Fruit fly (Drosophila melanogaster) whole organism, embryonic: Measurements from ENCODE around the gene Atg13.

ENCODE experiments used
- BtbVII ChIP-seq: fragments of 200-800 bp; sonication (Bioruptor generic); optimal IDR thresholded peaks from 3 replicates; lab custom pipeline; 2017; ENCODE audit warnings: missing biosample characterization, mild to moderate bottlenecking, missing genetic modification characterization
- CG10267 ChIP-seq: fragments of 200-800 bp; sonication (Bioruptor generic); optimal IDR thresholded peaks from 2 replicates; lab custom pipeline; 2018; ENCODE audit warnings: missing biosample characterization, mild to moderate bottlenecking, missing genetic modification characterization, moderate library complexity
- CG10321 ChIP-seq: fragments of 200-800 bp; sonication (Bioruptor generic); IDR thresholded peaks from 2 replicates; pipeline ENCODE4 v1.3.6; 2022; ENCODE audit warnings: missing biosample characterization, missing genetic modification characterization
- CG10366 ChIP-seq: fragments of 200-800 bp; sonication (Bioruptor generic); IDR thresholded peaks from 2 replicates; pipeline ENCODE4 v1.3.6; 2022; ENCODE audit warnings: missing biosample characterization, missing genetic modification characterization
- CG10431 ChIP-seq: fragments of 200-800 bp; sonication (Bioruptor generic); optimal IDR thresholded peaks from 3 replicates; lab custom pipeline; 2018; ENCODE audit warnings: missing biosample characterization, mild to moderate bottlenecking, missing genetic modification characterization
- CG11456 ChIP-seq: fragments of 200-800 bp; sonication (Bioruptor generic); IDR thresholded peaks from 3 replicates; pipeline ENCODE4 v1.3.6; 2022; ENCODE audit warnings: missing biosample characterization, missing genetic modification characterization
- CG11560 ChIP-seq: fragments of 200-800 bp; sonication (Bioruptor generic); IDR thresholded peaks from 3 replicates; pipeline ENCODE4 v1.3.6; 2022; ENCODE audit warnings: missing biosample characterization, missing genetic modification characterization
- CG13894 ChIP-seq: fragments of 200-800 bp; sonication (Bioruptor generic); optimal IDR thresholded peaks from 3 replicates; lab custom pipeline; 2018; ENCODE audit warnings: missing biosample characterization, mild to moderate bottlenecking, missing genetic modification characterization, moderate library complexity
- CG15011 ChIP-seq: fragments of 200-800 bp; sonication (Bioruptor generic); optimal IDR thresholded peaks from 3 replicates; lab custom pipeline; 2018; ENCODE audit warnings: missing biosample characterization, mild to moderate bottlenecking, missing genetic modification characterization
- CG15269 ChIP-seq: fragments of 200-800 bp; sonication (Bioruptor generic); optimal IDR thresholded peaks from 2 replicates; lab custom pipeline; 2018; ENCODE audit warnings: missing biosample characterization, mild to moderate bottlenecking, missing genetic modification characterization, moderate library complexity
- CG17612 ChIP-seq: fragments of 200-800 bp; sonication (Bioruptor generic); IDR thresholded peaks from 2 replicates; pipeline ENCODE4 v1.3.6; 2022; ENCODE audit warnings: missing biosample characterization, missing genetic modification characterization
- CG17912 ChIP-seq: fragments of 200-800 bp; sonication (Bioruptor generic); optimal IDR thresholded peaks from 2 replicates; lab custom pipeline; 2018; ENCODE audit warnings: missing biosample characterization, mild to moderate bottlenecking, missing genetic modification characterization
- CG1832 ChIP-seq: fragments of 200-800 bp; sonication (Bioruptor generic); optimal IDR thresholded peaks from 2 replicates; lab custom pipeline; 2017; ENCODE audit warnings: missing biosample characterization, mild to moderate bottlenecking, missing genetic modification characterization, inconsistent platforms
- CG18764 ChIP-seq: fragments of 200-800 bp; sonication (Bioruptor generic); optimal IDR thresholded peaks from 3 replicates; lab custom pipeline; 2016; ENCODE audit warnings: missing biosample characterization, missing genetic modification characterization
- CG3163 ChIP-seq: fragments of 200-800 bp; sonication (Bioruptor generic); optimal IDR thresholded peaks from 3 replicates; lab custom pipeline; 2016; ENCODE audit warnings: missing biosample characterization, missing genetic modification characterization
- CG32767 ChIP-seq: fragments of 200-800 bp; sonication (Bioruptor generic); IDR thresholded peaks from 2 replicates; pipeline ENCODE4 v1.3.6; 2022; ENCODE audit warnings: missing biosample characterization, missing genetic modification characterization
- CG3995 ChIP-seq: fragments of 200-800 bp; sonication (Bioruptor generic); optimal IDR thresholded peaks from 3 replicates; lab custom pipeline; 2016; ENCODE audit warnings: missing biosample characterization, missing genetic modification characterization
- CG6272 ChIP-seq: fragments of 200-800 bp; sonication (Bioruptor generic); IDR thresholded peaks from 2 replicates; pipeline ENCODE4 v1.3.6; 2022; ENCODE audit warnings: missing biosample characterization, missing genetic modification characterization
- CG6654 ChIP-seq: fragments of 200-800 bp; sonication (Bioruptor generic); optimal IDR thresholded peaks from 2 replicates; lab custom pipeline; 2017; ENCODE audit warnings: missing biosample characterization, mild to moderate bottlenecking, missing genetic modification characterization
- CG8359 ChIP-seq: fragments of 200-800 bp; sonication (Bioruptor generic); optimal IDR thresholded peaks from 2 replicates; lab custom pipeline; 2017; ENCODE audit warnings: missing biosample characterization, mild to moderate bottlenecking, missing genetic modification characterization, borderline replicate concordance
- Chrac-16 ChIP-seq: fragments of 200-800 bp; sonication (Bioruptor generic); optimal IDR thresholded peaks from 3 replicates; lab custom pipeline; 2016; ENCODE audit warnings: missing biosample characterization, missing genetic modification characterization
- Fer2 ChIP-seq: fragments of 200-800 bp; sonication (Bioruptor generic); optimal IDR thresholded peaks from 2 replicates; lab custom pipeline; 2018; ENCODE audit warnings: missing biosample characterization, mild to moderate bottlenecking, missing genetic modification characterization, moderate library complexity
- HmgZ ChIP-seq: fragments of 200-800 bp; sonication (Bioruptor generic); optimal IDR thresholded peaks from 2 replicates; lab custom pipeline; 2018; ENCODE audit warnings: missing biosample characterization, mild to moderate bottlenecking, missing genetic modification characterization
- Lpt ChIP-seq: fragments of >200 bp; optimal IDR thresholded peaks from 2 replicates; lab custom pipeline; 2018; ENCODE audit warnings: missing biosample characterization, missing genetic modification characterization
- Meics ChIP-seq: fragments of 200-800 bp; sonication (Bioruptor generic); optimal IDR thresholded peaks from 2 replicates; lab custom pipeline; 2017; ENCODE audit warnings: missing biosample characterization, mild to moderate bottlenecking, missing genetic modification characterization
- Nf-YB ChIP-seq: fragments of 200-800 bp; sonication (Bioruptor generic); optimal IDR thresholded peaks from 3 replicates; lab custom pipeline; 2019; ENCODE audit warnings: missing biosample characterization, mild to moderate bottlenecking, missing genetic modification characterization, moderate library complexity
- Oli ChIP-seq: fragments of 200-800 bp; sonication (Bioruptor generic); optimal IDR thresholded peaks from 2 replicates; lab custom pipeline; 2018; ENCODE audit warnings: missing biosample characterization, mild to moderate bottlenecking, missing genetic modification characterization, moderate library complexity
- Opbp ChIP-seq: fragments of 200-800 bp; sonication (Bioruptor generic); IDR thresholded peaks from 3 replicates; pipeline ENCODE4 v1.3.6; 2022; ENCODE audit warnings: missing biosample characterization, missing genetic modification characterization; ENCODE audit not compliant: partially characterized antibody
- Pdp1 ChIP-seq, 2 experiments: fragments of 200-800 bp; sonication (Bioruptor generic); optimal IDR thresholded peaks; 3 replicates each; lab custom pipeline; 2016; ENCODE audit warnings: missing biosample characterization in 2 of 2, missing genetic modification characterization in 2 of 2, mild to moderate bottlenecking in 1 of 2, moderate library complexity in 1 of 2
- Ptx1 ChIP-seq: fragments of 200-800 bp; sonication (Bioruptor generic); IDR thresholded peaks from 2 replicates; pipeline ENCODE4 v1.3.6; 2022; ENCODE audit warnings: missing biosample characterization, missing genetic modification characterization
- Rfx ChIP-seq: fragments of 200-800 bp; sonication (Bioruptor generic); IDR thresholded peaks from 2 replicates; pipeline ENCODE4 v1.3.6; 2022; ENCODE audit warnings: missing biosample characterization, missing genetic modification characterization
- Rx ChIP-seq: fragments of 200-800 bp; sonication (Bioruptor generic); IDR thresholded peaks from 2 replicates; pipeline ENCODE4 v1.3.6; 2022; ENCODE audit warnings: missing biosample characterization, missing genetic modification characterization
- Sry-β ChIP-seq: fragments of 200-800 bp; sonication (Bioruptor generic); optimal IDR thresholded peaks from 2 replicates; lab custom pipeline; 2018; ENCODE audit warnings: missing biosample characterization, mild to moderate bottlenecking, missing genetic modification characterization, moderate library complexity
- TFAM ChIP-seq: fragments of 200-800 bp; sonication (Bioruptor generic); optimal IDR thresholded peaks from 2 replicates; lab custom pipeline; 2017; ENCODE audit warnings: missing biosample characterization, missing genetic modification characterization, inconsistent platforms
- amos ChIP-seq: fragments of 200-800 bp; sonication (Bioruptor generic); IDR thresholded peaks from 2 replicates; pipeline ENCODE4 v1.3.6; 2022; ENCODE audit warnings: missing biosample characterization, missing genetic modification characterization; ENCODE audit not compliant: partially characterized antibody
- cg ChIP-seq: fragments of 200-800 bp; sonication (Bioruptor generic); optimal IDR thresholded peaks from 3 replicates; lab custom pipeline; 2019; ENCODE audit warnings: missing biosample characterization, mild to moderate bottlenecking, missing genetic modification characterization, moderate library complexity
- chif ChIP-seq, 2 experiments: fragments of 200-800 bp; sonication (Bioruptor generic); optimal IDR thresholded peaks; 3 replicates each; lab custom pipeline; 2016; ENCODE audit warnings: missing biosample characterization in 2 of 2, missing genetic modification characterization in 2 of 2
- ci ChIP-seq: fragments of 200-800 bp; sonication (Bioruptor generic); IDR thresholded peaks from 3 replicates; pipeline ENCODE4 v1.3.6; 2022; ENCODE audit warnings: missing biosample characterization, missing genetic modification characterization
- disco-r ChIP-seq: fragments of 200-800 bp; sonication (Bioruptor generic); optimal IDR thresholded peaks from 2 replicates; lab custom pipeline; 2016; ENCODE audit warnings: missing biosample characterization, missing genetic modification characterization
- dpn ChIP-seq, 2 experiments: fragments of 200-800 bp; sonication (Bioruptor generic); optimal IDR thresholded peaks; 3 replicates each; lab custom pipeline; 2016; ENCODE audit warnings: missing biosample characterization in 2 of 2, missing genetic modification characterization in 2 of 2
- grn ChIP-seq: fragments of 200-800 bp; sonication (Bioruptor generic); optimal IDR thresholded peaks from 3 replicates; lab custom pipeline; 2017; ENCODE audit warnings: missing biosample characterization, missing genetic modification characterization
- klu ChIP-seq: fragments of 200-800 bp; sonication (Bioruptor generic); IDR thresholded peaks from 2 replicates; pipeline ENCODE4 v1.3.6; 2022; ENCODE audit warnings: missing biosample characterization, missing genetic modification characterization
- onecut ChIP-seq: fragments of 200-800 bp; sonication (Bioruptor generic); IDR thresholded peaks from 2 replicates; pipeline ENCODE4 v1.3.6; 2022; ENCODE audit warnings: missing biosample characterization, missing genetic modification characterization
- pb ChIP-seq: fragments of 200-800 bp; sonication (Bioruptor generic); optimal IDR thresholded peaks from 3 replicates; lab custom pipeline; 2016; ENCODE audit warnings: missing biosample characterization, missing genetic modification characterization
- pzg ChIP-seq: fragments of 200-800 bp; sonication (Bioruptor generic); optimal IDR thresholded peaks from 3 replicates; lab custom pipeline; 2018; ENCODE audit warnings: missing biosample characterization, mild to moderate bottlenecking, missing genetic modification characterization, moderate library complexity
- salm ChIP-seq: fragments of 200-800 bp; sonication (Bioruptor generic); optimal IDR thresholded peaks from 2 replicates; lab custom pipeline; 2018; ENCODE audit warnings: missing biosample characterization, mild to moderate bottlenecking, missing genetic modification characterization
- sim ChIP-seq: fragments of 200-800 bp; sonication (Bioruptor generic); IDR thresholded peaks from 2 replicates; pipeline ENCODE4 v1.3.6; 2022; ENCODE audit warnings: missing biosample characterization, missing genetic modification characterization
- ssp ChIP-seq: fragments of 200-800 bp; sonication (Bioruptor generic); IDR thresholded peaks from 2 replicates; pipeline ENCODE4 v1.3.6; 2022; ENCODE audit warnings: missing biosample characterization, missing genetic modification characterization
- stc ChIP-seq: fragments of 200-800 bp; sonication (Bioruptor generic); IDR thresholded peaks from 2 replicates; pipeline ENCODE4 v1.3.6; 2022; ENCODE audit warnings: missing biosample characterization, missing genetic modification characterization
- tio ChIP-seq: fragments of 200-800 bp; sonication (Bioruptor generic); optimal IDR thresholded peaks from 2 replicates; lab custom pipeline; 2017; ENCODE audit warnings: missing biosample characterization, missing genetic modification characterization, inconsistent platforms
- zfh2 ChIP-seq: fragments of 200-800 bp; sonication (Bioruptor generic); optimal IDR thresholded peaks from 2 replicates; lab custom pipeline; 2016; ENCODE audit warnings: missing biosample characterization, missing genetic modification characterization

Atg13 gene

dm6 chr3R:8355579-8355978, 6.0 kb downstream of the Atg13 start (continued):
- no peak for TF ChIP-seq CG1832 (GFP tag; lab: Kevin White, UChicago)
- peak; percentile 96 for TF ChIP-seq ci (GFP tag; lab: Robert Waterston, UW)
- peak; percentile 93 for TF ChIP-seq Oli (tag; lab: Kevin White, UChicago)
- peak; percentile 92 for TF ChIP-seq CG18764 (GFP tag; lab: Kevin White, UChicago)
- TF ChIP-seq Meics (GFP tag; lab: Kevin White, UChicago), result peak; percentile 99
- TF ChIP-seq Sry-β (GFP tag; lab: Kevin White, UChicago), result no peak
- peak; percentile 71 for TF ChIP-seq TFAM (GFP tag; lab: Kevin White, UChicago)
- TF ChIP-seq disco-r, result peak; percentile 94
- TF ChIP-seq zfh2, result peak; percentile 95
- TF ChIP-seq CG11560 (tag; lab: Robert Waterston, UW), result peak; percentile 87
- peak; percentile 96 for TF ChIP-seq Pdp1 (GFP tag; optimal IDR thresholded peaks at IDR 0.05; lab: Kevin White, UChicago)
- peak; percentile 94 for TF ChIP-seq CG10366 (GFP tag; lab: Robert Waterston, UW)
- peak; percentile 56 for TF ChIP-seq CG3995 (GFP tag; lab: Kevin White, UChicago)
- TF ChIP-seq CG15011 (GFP tag; lab: Kevin White, UChicago), result peak; percentile 92
- TF ChIP-seq tio (GFP tag; lab: Kevin White, UChicago), result peak; percentile 96
- TF ChIP-seq Fer2 (tag; lab: Kevin White, UChicago), result peak; percentile 83
- no peak for TF ChIP-seq amos (GFP tag; lab: Robert Waterston, UW)
- TF ChIP-seq CG8359, result peak; percentile 51
- TF ChIP-seq CG32767 (GFP tag; lab: Robert Waterston, UW), result peak; percentile 91
- TF ChIP-seq stc, result peak; percentile 95
- TF ChIP-seq HmgZ, result peak; percentile 99
- peak; percentile 88 for TF ChIP-seq salm (tag; lab: Kevin White, UChicago)
- TF ChIP-seq Chrac-16 (GFP tag; lab: Kevin White, UChicago), result peak; percentile 95
- TF ChIP-seq CG17912, result no peak
- TF ChIP-seq CG11456 (GFP tag; lab: Robert Waterston, UW), result peak; percentile 95
- peak; percentile 95 for TF ChIP-seq CG15269 (tag; lab: Kevin White, UChicago)
- peak; percentile 73 for TF ChIP-seq onecut (GFP tag; lab: Robert Waterston, UW)
- TF ChIP-seq CG10321 (GFP tag; lab: Robert Waterston, UW), result peak; percentile 72
- peak; percentile 99 for TF ChIP-seq Rfx (GFP tag; lab: Robert Waterston, UW)
- TF ChIP-seq pb (GFP tag; lab: Kevin White, UChicago), result peak; percentile 96
- TF ChIP-seq grn (GFP tag; lab: Kevin White, UChicago), result peak; percentile 48
- peak; percentile 90 to 91 for TF ChIP-seq chif (GFP tag; optimal IDR thresholded peaks at IDR 0.05; lab: Kevin White, UChicago)
- peak; percentile 82 for TF ChIP-seq CG6654 (GFP tag; lab: Kevin White, UChicago)
- TF ChIP-seq klu (GFP tag; lab: Robert Waterston, UW), result peak; percentile 92
- peak; percentile 78 for TF ChIP-seq Nf-YB (GFP tag; lab: Kevin White, UChicago)
- peak; percentile 94 for TF ChIP-seq CG13894 (tag; lab: Kevin White, UChicago)
- peak; percentile 90 for TF ChIP-seq CG6272 (GFP tag; lab: Robert Waterston, UW)
- TF ChIP-seq dpn (GFP tag; optimal IDR thresholded peaks at IDR 0.05; lab: Kevin White, UChicago), result peak; percentile 97
- TF ChIP-seq cg (GFP tag; lab: Kevin White, UChicago), result no peak
- peak; percentile 87 for TF ChIP-seq Rx (GFP tag; lab: Robert Waterston, UW)
- peak; percentile 85 for TF ChIP-seq CG10267 (tag; lab: Kevin White, UChicago)
- peak; percentile 27 for TF ChIP-seq pzg (GFP tag; lab: Kevin White, UChicago)
- peak; percentile 87 for TF ChIP-seq CG17612 (GFP tag; lab: Robert Waterston, UW)
- TF ChIP-seq Ptx1, result peak; percentile 96
- peak; percentile 83 for TF ChIP-seq ssp (GFP tag; lab: Robert Waterston, UW)
- peak; percentile 84 for TF ChIP-seq CG3163 (GFP tag; lab: Kevin White, UChicago)
- TF ChIP-seq BtbVII (GFP tag; lab: Kevin White, UChicago), result peak; percentile 95
- no peak for TF ChIP-seq Opbp (GFP tag; lab: Robert Waterston, UW)
- TF ChIP-seq Lpt (GFP tag; lab: Kevin White, UChicago), result no peak
- TF ChIP-seq sim (GFP tag; lab: Robert Waterston, UW), result peak; percentile 82
- TF ChIP-seq CG10431, result no peak
